Worm (Caenorhabditis elegans): ENCODE results near the gene C03A3.3.
A peak's percentile ranks its signal among the peaks of the same experiment; 100 is the strongest.

The C03A3.3 gene

ce11 chrX:11305773-11306172 is 36.9 kb upstream of the C03A3.3 start, which contains the start of gene F08G12.1:
Gene F08G12.1 (minus strand): TSS chrX:11305873.
- TF ChIP-seq pes-1 (GFP tag; IDR thresholded peaks at IDR 0.05): no peak
- no peak for TF ChIP-seq B0310.2 (tag; optimal IDR thresholded peaks at IDR 0.05)
- no peak for TF ChIP-seq hmbx-1 (tag; optimal IDR thresholded peaks at IDR 0.05)
- no peak for TF ChIP-seq ceh-36 (tag; optimal IDR thresholded peaks at IDR 0.05)
- TF ChIP-seq ceh-13 (GFP tag; optimal IDR thresholded peaks at IDR 0.05): no peak
- TF ChIP-seq ama-1 (optimal IDR thresholded peaks at IDR 0.05): no peak
- no peak for TF ChIP-seq scrt-1 (GFP tag; IDR thresholded peaks at IDR 0.05)
- TF ChIP-seq aly-1 (tag; optimal IDR thresholded peaks at IDR 0.05): no peak
- no peak for TF ChIP-seq tra-4 (tag; optimal IDR thresholded peaks at IDR 0.05)

ce11 chrX:11299642-11300307 is 30.9 kb upstream of the C03A3.3 start, which contains the start of the genes snrp-40.1 and F08G12.3:
Gene snrp-40.1 (minus strand): TSS chrX:11299784.
Gene F08G12.3 (plus strand): TSS chrX:11300257.
- TF ChIP-seq scrt-1 (GFP tag; IDR thresholded peaks at IDR 0.05) (no peak; the same call in 1 of the 2 replicates), aly-1 (tag; optimal IDR thresholded peaks at IDR 0.05) (no peak), tbx-11 (GFP tag; IDR thresholded peaks at IDR 0.05) (no peak), tbx-37 (GFP tag; conservative IDR thresholded peaks at IDR 0.05) (no peak), F13C5.2 (tag; optimal IDR thresholded peaks at IDR 0.05) (peak; percentile 47), ceh-36 (tag; optimal IDR thresholded peaks at IDR 0.05) (no peak), ets-7 (tag; optimal IDR thresholded peaks at IDR 0.05) (peak; percentile 13), tra-4 (tag; optimal IDR thresholded peaks at IDR 0.05) (no peak), hmg-4 (GFP tag; optimal IDR thresholded peaks at IDR 0.05) (peak; percentile 82)

- TF ChIP-seq hmg-4 (GFP tag; optimal IDR thresholded peaks at IDR 0.05): peak; percentile 61
- no peak for TF ChIP-seq scrt-1 (GFP tag; IDR thresholded peaks at IDR 0.05)
- TF ChIP-seq tra-4 (tag; optimal IDR thresholded peaks at IDR 0.05): no peak
- TF ChIP-seq hmbx-1 (tag; optimal IDR thresholded peaks at IDR 0.05): no peak
- no peak for TF ChIP-seq ceh-36 (tag; optimal IDR thresholded peaks at IDR 0.05)
- no peak for TF ChIP-seq ama-1 (optimal IDR thresholded peaks at IDR 0.05)
- no peak for TF ChIP-seq sea-1 (GFP tag; conservative IDR thresholded peaks at IDR 0.05)
- no peak for TF ChIP-seq aly-1 (tag; optimal IDR thresholded peaks at IDR 0.05)
These were observed 28.0 kb upstream of the C03A3.3 start, which contains the start of gene inx-2 for ce11 chrX:11296683-11297365. Gene inx-2 (minus strand): TSS chrX:11296733.

DNA sequence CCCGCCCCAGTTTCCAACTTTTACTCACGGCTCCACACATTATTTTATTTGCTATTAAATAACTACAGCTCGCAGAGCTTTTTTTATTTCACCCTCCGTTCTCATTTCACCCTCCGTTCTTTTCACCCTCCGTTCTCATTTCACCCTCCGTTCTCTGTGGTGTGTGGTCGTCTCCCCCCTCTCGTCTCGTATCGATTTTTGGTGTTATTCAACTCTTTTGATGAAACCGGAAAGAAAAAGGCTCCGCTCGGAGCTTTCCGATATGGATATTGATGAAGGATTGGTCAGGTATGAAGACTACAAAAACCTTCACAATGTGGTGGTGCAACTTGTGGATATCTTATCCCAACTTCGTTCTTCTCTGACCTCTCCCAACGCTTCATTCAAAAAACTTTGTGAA is 21.7 kb upstream of the C03A3.3 start:
- TF ChIP-seq sea-1 (GFP tag; conservative IDR thresholded peaks at IDR 0.05): no peak
- no peak for TF ChIP-seq flt-1 (GFP tag; IDR thresholded peaks at IDR 0.05)
- TF ChIP-seq tra-4 (tag; optimal IDR thresholded peaks at IDR 0.05): no peak
- no peak for TF ChIP-seq hnd-1 (tag; optimal IDR thresholded peaks at IDR 0.05)
- no peak for TF ChIP-seq scrt-1 (GFP tag; IDR thresholded peaks at IDR 0.05)
- TF ChIP-seq tbx-37 (GFP tag; conservative IDR thresholded peaks at IDR 0.05): no peak
- TF ChIP-seq B0310.2 (tag; optimal IDR thresholded peaks at IDR 0.05): no peak
- no peak for TF ChIP-seq ets-7 (tag; optimal IDR thresholded peaks at IDR 0.05)
- TF ChIP-seq ceh-36 (tag; optimal IDR thresholded peaks at IDR 0.05): no peak
- no peak for TF ChIP-seq F13C5.2 (tag; optimal IDR thresholded peaks at IDR 0.05)
- TF ChIP-seq pes-1 (GFP tag; IDR thresholded peaks at IDR 0.05): no peak
- TF ChIP-seq ama-1 (optimal IDR thresholded peaks at IDR 0.05): no peak
- no peak for TF ChIP-seq hmbx-1 (tag; optimal IDR thresholded peaks at IDR 0.05)

ce11 chrX:11289925-11290324 is 21.1 kb upstream of the C03A3.3 start:
- TF ChIP-seq F13C5.2 (tag; optimal IDR thresholded peaks at IDR 0.05): no peak

DNA sequence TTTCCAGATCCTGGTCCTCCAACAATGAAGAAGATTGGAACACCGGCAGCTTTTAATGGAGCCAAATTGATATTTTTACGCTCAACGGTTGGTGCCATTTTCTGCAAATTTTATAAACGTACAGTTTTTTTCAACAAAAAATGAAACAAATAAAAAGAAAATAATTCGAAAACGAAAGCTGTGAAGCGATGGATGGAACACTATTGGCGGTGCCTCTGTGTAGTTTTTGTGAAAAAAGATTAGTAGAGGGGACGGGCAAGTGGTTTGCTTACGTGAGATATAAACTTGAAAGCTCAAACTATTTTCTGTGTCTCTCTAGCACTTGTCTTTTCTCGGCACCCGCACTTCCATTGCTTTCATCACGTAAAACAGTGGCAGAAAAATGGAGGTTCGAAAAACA is 18.7 kb upstream of the C03A3.3 start, which contains the start of gene F38B2.4:
Gene F38B2.4 (minus strand): TSS at position 101 of the 400 bp plus-strand sequence.
- no peak for TF ChIP-seq hmg-4 (GFP tag; optimal IDR thresholded peaks at IDR 0.05)
- no peak for TF ChIP-seq B0310.2 (tag; optimal IDR thresholded peaks at IDR 0.05)

ce11 chrX:11286246-11286645 is 17.4 kb upstream of the C03A3.3 start, which contains the start of gene F38B2.3:
Gene F38B2.3 (minus strand): TSS chrX:11286346.
- TF ChIP-seq sea-1 (GFP tag; conservative IDR thresholded peaks at IDR 0.05): no peak
- no peak for TF ChIP-seq ets-7 (tag; optimal IDR thresholded peaks at IDR 0.05)
- no peak for TF ChIP-seq ceh-13 (GFP tag; optimal IDR thresholded peaks at IDR 0.05)
- no peak for TF ChIP-seq ceh-36 (tag; optimal IDR thresholded peaks at IDR 0.05)
- TF ChIP-seq B0310.2 (tag; optimal IDR thresholded peaks at IDR 0.05): no peak
- TF ChIP-seq F13C5.2 (tag; optimal IDR thresholded peaks at IDR 0.05): no peak
- TF ChIP-seq tbx-11 (GFP tag; IDR thresholded peaks at IDR 0.05): no peak
- no peak for TF ChIP-seq tra-4 (tag; optimal IDR thresholded peaks at IDR 0.05)

DNA sequence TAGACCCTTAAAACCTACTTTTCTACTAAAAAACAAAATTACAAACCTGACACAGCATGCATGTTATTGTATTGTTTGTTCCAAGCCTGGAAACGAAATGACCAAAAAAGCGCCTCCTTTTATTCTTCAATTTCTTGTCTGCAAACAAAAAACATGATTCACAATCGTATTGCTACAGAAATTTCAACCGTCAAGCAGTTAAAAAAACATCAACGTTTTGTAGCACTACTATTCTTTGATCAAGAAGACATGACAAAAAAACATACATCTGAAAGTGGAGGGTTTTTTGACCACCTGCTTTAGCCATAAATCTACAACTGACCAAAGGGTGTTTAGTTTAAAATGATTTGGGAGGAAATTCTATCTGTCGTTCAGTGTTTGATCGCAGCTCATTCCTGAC is 12.3 kb upstream of the C03A3.3 start, which contains the start of gene F38B2.6:
Gene F38B2.6 (minus strand): TSS at position 101 of the 400 bp plus-strand sequence.
- TF ChIP-seq scrt-1 (GFP tag; IDR thresholded peaks at IDR 0.05) (no peak), pes-1 (GFP tag; IDR thresholded peaks at IDR 0.05) (no peak), sea-1 (GFP tag; conservative IDR thresholded peaks at IDR 0.05) (no peak), tbx-11 (GFP tag; IDR thresholded peaks at IDR 0.05) (no peak), F13C5.2 (tag; optimal IDR thresholded peaks at IDR 0.05) (no peak), ceh-13 (GFP tag; optimal IDR thresholded peaks at IDR 0.05) (no peak), hmg-4 (GFP tag; optimal IDR thresholded peaks at IDR 0.05) (no peak), ets-7 (tag; optimal IDR thresholded peaks at IDR 0.05) (no peak)

Data from whole organism, early embryonic.